Worm (Caenorhabditis elegans): Measurements from ENCODE around the gene Y113G7A.14.

The Y113G7A.14 gene

ce11 chrV:20124393-20124792, 13.9 kb downstream of the Y113G7A.14 start:
- no peak for TF ChIP-seq unc-30 (tag; optimal IDR thresholded peaks at IDR 0.05)
- no peak for TF ChIP-seq grh-1 (GFP tag; IDR thresholded peaks at IDR 0.05)
- TF ChIP-seq lin-39 (tag; optimal IDR thresholded peaks at IDR 0.05), result no peak
- TF ChIP-seq sup-37 (GFP tag; optimal IDR thresholded peaks at IDR 0.05), result no peak
- TF ChIP-seq nhr-85 (tag), result no peak
- no peak for TF ChIP-seq nhr-20 (tag; optimal IDR thresholded peaks at IDR 0.05)
- no peak for TF ChIP-seq efl-1 (optimal IDR thresholded peaks at IDR 0.05)
- no peak for TF ChIP-seq efl-1 (GFP tag; optimal IDR thresholded peaks at IDR 0.05 in 1 of 2)
- TF ChIP-seq nhr-237 (tag; optimal IDR thresholded peaks at IDR 0.05), result no peak
- TF ChIP-seq pax-3 (tag; optimal IDR thresholded peaks at IDR 0.05), result no peak
- no peak for TF ChIP-seq jun-1 (tag; optimal IDR thresholded peaks at IDR 0.05)
- no peak for TF ChIP-seq swsn-7 (tag; optimal IDR thresholded peaks at IDR 0.05)
- TF ChIP-seq nhr-76 (tag; optimal IDR thresholded peaks at IDR 0.05), result no peak
- no peak for TF ChIP-seq xbp-1 (tag; optimal IDR thresholded peaks at IDR 0.05)
- no peak for TF ChIP-seq blmp-1 (tag; optimal IDR thresholded peaks at IDR 0.05)
- TF ChIP-seq aha-1 (tag; optimal IDR thresholded peaks at IDR 0.05), result no peak
- TF ChIP-seq ztf-11 (tag; optimal IDR thresholded peaks at IDR 0.05), result no peak
- TF ChIP-seq fos-1 (tag; optimal IDR thresholded peaks at IDR 0.05), result no peak
- TF ChIP-seq ceh-88 (GFP tag; IDR thresholded peaks at IDR 0.05), result no peak
- no peak for TF ChIP-seq tlp-1 (tag; optimal IDR thresholded peaks at IDR 0.05)

- no peak for TF ChIP-seq snu-23 (GFP tag; optimal IDR thresholded peaks at IDR 0.05)
- TF ChIP-seq rnt-1 (tag; optimal IDR thresholded peaks at IDR 0.05), result no peak
- no peak for TF ChIP-seq lin-39 (tag; optimal IDR thresholded peaks at IDR 0.05)
- TF ChIP-seq swsn-7 (tag; optimal IDR thresholded peaks at IDR 0.05), result no peak
- TF ChIP-seq C16A3.4 (tag; optimal IDR thresholded peaks at IDR 0.05), result no peak
- TF ChIP-seq nhr-11 (tag; optimal IDR thresholded peaks at IDR 0.05), result no peak
- no peak for TF ChIP-seq sox-4 (tag; optimal IDR thresholded peaks at IDR 0.05)
- no peak for TF ChIP-seq snpc-4 (tag; optimal IDR thresholded peaks at IDR 0.05)
- TF ChIP-seq pax-3 (tag; optimal IDR thresholded peaks at IDR 0.05), result no peak
Observed at ce11 chrV:20123616-20124015, 14.6 kb downstream of the Y113G7A.14 start.

ce11 chrV:20123010-20123409, 15.2 kb downstream of the Y113G7A.14 start:
- TF ChIP-seq zip-4 (GFP tag; optimal IDR thresholded peaks at IDR 0.05) (no peak), nhr-71 (tag; optimal IDR thresholded peaks at IDR 0.05) (no peak), pag-3 (tag; optimal IDR thresholded peaks at IDR 0.05; ENCODE audit: borderline replicate concordance, insufficient read depth) (no peak), nhr-77 (tag; optimal IDR thresholded peaks at IDR 0.05) (no peak), unc-98 (GFP tag; IDR thresholded peaks at IDR 0.05) (no peak), mef-2 (tag; optimal IDR thresholded peaks at IDR 0.05) (no peak), C04F5.9 (tag; optimal IDR thresholded peaks at IDR 0.05) (no peak), mab-9 (GFP tag; IDR thresholded peaks at IDR 0.05) (no peak), lsy-2 (tag; optimal IDR thresholded peaks at IDR 0.05) (no peak)

ce11 chrV:20120623-20121165, 17.6 kb downstream of the Y113G7A.14 start, which contains the start of gene ncx-1:
Gene ncx-1 (minus strand): TSS chrV:20120673.
- TF ChIP-seq ces-1 (GFP tag; optimal IDR thresholded peaks at IDR 0.05) (no peak), efl-1 (optimal IDR thresholded peaks at IDR 0.05) (no peak), efl-1 (GFP tag; optimal IDR thresholded peaks at IDR 0.05 in 1 of 2) (peak in 1 of 2 experiments; percentile 43)

- no peak for TF ChIP-seq elt-2 (tag; optimal IDR thresholded peaks at IDR 0.05)
- TF ChIP-seq rnt-1 (tag; optimal IDR thresholded peaks at IDR 0.05), result no peak
- TF ChIP-seq ceh-82 (tag; optimal IDR thresholded peaks at IDR 0.05), result no peak
- no peak for TF ChIP-seq ztf-11 (tag; optimal IDR thresholded peaks at IDR 0.05)
- TF ChIP-seq zag-1 (tag; optimal IDR thresholded peaks at IDR 0.05), result no peak
- no peak for TF ChIP-seq skn-1 (tag; optimal IDR thresholded peaks at IDR 0.05)
- TF ChIP-seq nhr-71 (tag; optimal IDR thresholded peaks at IDR 0.05), result no peak
- no peak for TF ChIP-seq ets-5 (GFP tag; IDR thresholded peaks at IDR 0.05)
- TF ChIP-seq unc-98 (GFP tag; IDR thresholded peaks at IDR 0.05), result no peak
- TF ChIP-seq fos-1 (tag; optimal IDR thresholded peaks at IDR 0.05), result no peak
- TF ChIP-seq sup-37 (GFP tag; optimal IDR thresholded peaks at IDR 0.05), result no peak
- no peak for TF ChIP-seq unc-62 (GFP tag; optimal IDR thresholded peaks at IDR 0.05)
- no peak for TF ChIP-seq alr-1 (tag; optimal IDR thresholded peaks at IDR 0.05; ENCODE audit: borderline replicate concordance)
- TF ChIP-seq nhr-84 (tag; optimal IDR thresholded peaks at IDR 0.05), result no peak
Observed at ce11 chrV:20119770-20120169, 18.5 kb downstream of the Y113G7A.14 start.

All from whole organism, L1 larva.